Worm (Caenorhabditis elegans) whole organism, midembryonic: ENCODE results near the gene M176.4.

Experiments used
- cog-1 ChIP-seq: sonication (generic microtip); optimal IDR thresholded peaks from 2 replicates; lab custom pipeline; 2016; ENCODE audit warnings: missing genetic modification characterization, missing compliant biosample characterization
- ref-1 ChIP-seq: fragments of 200-800 bp; sonication (Bioruptor generic); conservative IDR thresholded peaks from 2 replicates; pipeline ENCODE4 v1.3.6; 2022; ENCODE audit warnings: missing genetic modification reagents, missing genetic modification characterization, missing compliant biosample characterization
- ztf-29 ChIP-seq: fragments of 200-800 bp; sonication (Bioruptor generic); IDR thresholded peaks from 2 replicates; pipeline ENCODE4 v1.3.6; 2022; ENCODE audit warnings: missing genetic modification reagents, missing genetic modification characterization, missing compliant biosample characterization

DNA sequence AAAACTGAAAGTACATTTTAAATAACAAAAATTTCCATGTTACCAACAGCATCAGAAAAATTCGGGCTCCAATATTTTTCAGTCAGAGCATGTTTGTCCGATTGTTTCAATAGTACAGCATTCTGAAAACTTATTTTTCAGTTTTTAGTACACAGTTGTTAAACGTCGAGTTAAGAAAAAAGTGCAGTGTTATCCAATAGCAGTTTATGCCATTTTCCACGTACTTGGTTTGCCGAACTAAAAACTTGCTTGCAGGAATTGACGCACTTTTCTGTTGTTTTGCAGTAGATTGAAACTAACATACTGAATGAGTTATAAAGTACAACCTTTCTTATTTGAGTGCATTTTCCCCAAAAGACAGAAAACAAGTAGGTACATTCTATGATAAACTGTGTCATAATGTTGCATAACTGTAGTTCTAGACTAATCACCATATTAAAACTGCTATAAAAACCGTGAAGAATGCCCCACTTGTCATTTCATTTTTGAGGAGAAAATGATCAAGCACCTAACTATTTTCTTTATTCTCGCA lies 19.7 kb upstream of the M176.4 start, which contains the start of the genes Y51B9A.14 and Y51B9A.8:
- no peak for TF ChIP-seq cog-1 (tag; lab: Kevin White, UChicago)
- TF ChIP-seq ztf-29, result no peak
- no peak for TF ChIP-seq ref-1 (GFP tag; lab: Robert Waterston, UW)
